Fruit fly (Drosophila melanogaster): ENCODE data around the gene obst-E.

The obst-E gene

DNA sequence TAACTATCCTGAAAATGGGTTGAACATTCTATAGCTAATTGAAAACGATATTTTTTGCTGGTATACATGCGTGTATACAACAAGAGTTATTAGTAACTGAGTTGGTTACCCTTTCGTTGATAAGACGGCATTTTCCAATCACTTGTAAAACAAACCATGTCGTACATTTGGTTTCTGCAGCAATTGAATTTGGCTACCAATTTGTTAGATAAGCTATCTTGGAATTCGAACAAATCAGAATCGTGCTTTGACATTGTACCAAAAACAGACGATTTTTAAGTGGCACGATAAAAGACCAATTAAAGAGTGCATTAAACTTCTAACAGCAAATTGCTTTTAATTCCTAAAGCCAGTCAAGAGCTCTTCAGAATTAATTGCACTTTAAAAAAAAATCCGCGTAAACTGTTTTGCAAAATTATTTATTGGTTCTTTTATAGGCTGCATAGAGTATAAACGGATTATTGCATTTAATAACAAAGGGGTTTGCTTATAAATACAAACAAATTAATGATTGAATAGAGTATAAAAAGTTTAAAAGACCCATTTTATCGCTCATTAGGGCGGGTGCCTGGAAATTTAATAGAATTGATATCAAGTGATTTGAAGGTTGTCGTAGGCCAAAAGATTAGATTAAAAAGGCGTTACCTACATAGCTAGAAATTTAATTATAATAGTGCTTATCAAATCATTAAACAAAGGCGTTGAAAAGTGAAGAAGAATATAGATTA lies 25.0 kb upstream of the obst-E start (continued):
- TF ChIP-seq dm (GFP tag; optimal IDR thresholded peaks at IDR 0.05): no peak

- TF ChIP-seq cad (GFP tag; optimal IDR thresholded peaks at IDR 0.05) (peak; percentile 54), tio (GFP tag; optimal IDR thresholded peaks at IDR 0.05) (no peak), zen (tag; optimal IDR thresholded peaks at IDR 0.05) (peak; percentile 46), CG4617 (GFP tag; optimal IDR thresholded peaks at IDR 0.05; ENCODE audit: borderline replicate concordance) (no peak), vnd (GFP tag; IDR thresholded peaks at IDR 0.05; ENCODE audit: partially characterized antibody) (no peak), CG17802 (tag; optimal IDR thresholded peaks at IDR 0.05) (no peak), chn (GFP tag; optimal IDR thresholded peaks at IDR 0.05) (no peak), tll (GFP tag; optimal IDR thresholded peaks at IDR 0.05) (peak in 1 of 2 experiments; percentile 59), CG15479 (GFP tag; optimal IDR thresholded peaks at IDR 0.05) (peak; percentile 15), Sry-β (GFP tag; optimal IDR thresholded peaks at IDR 0.05) (no peak), CG6683 (GFP tag; optimal IDR thresholded peaks at IDR 0.05) (no peak), HLHmδ (GFP tag; optimal IDR thresholded peaks at IDR 0.05) (no peak), jumu (GFP tag; optimal IDR thresholded peaks at IDR 0.05) (no peak), CG2202 (tag; optimal IDR thresholded peaks at IDR 0.05) (no peak), Ets65A (GFP tag) (peak; percentile 29), twi (tag; optimal IDR thresholded peaks at IDR 0.05) (peak; percentile 79), CG9437 (GFP tag; optimal IDR thresholded peaks at IDR 0.05) (no peak), ato (GFP tag; IDR thresholded peaks at IDR 0.05; ENCODE audit: partially characterized antibody) (no peak), Atf-2 (GFP tag; optimal IDR thresholded peaks at IDR 0.05) (no peak)
Observed at dm6 chr2L:5789268-5789667, 23.3 kb upstream of the obst-E start.

dm6 chr2L:5783731-5784130 lies 17.8 kb upstream of the obst-E start, which contains the start of gene CG31913:
CG31913 (plus strand) TSS chr2L:5784031.
- TF ChIP-seq Ssrp (tag; optimal IDR thresholded peaks at IDR 0.05): no peak
- TF ChIP-seq sr (GFP tag; IDR thresholded peaks at IDR 0.05): no peak
- no peak for TF ChIP-seq emc (GFP tag; optimal IDR thresholded peaks at IDR 0.05)
- no peak for TF ChIP-seq CG6175 (GFP tag; IDR thresholded peaks at IDR 0.05)
- no peak for TF ChIP-seq CG8924 (tag; optimal IDR thresholded peaks at IDR 0.05)
- TF ChIP-seq CG18011 (GFP tag; optimal IDR thresholded peaks at IDR 0.05): no peak
- TF ChIP-seq zen2 (GFP tag; IDR thresholded peaks at IDR 0.05; ENCODE audit: partially characterized antibody): no peak
- TF ChIP-seq Sox102F (GFP tag; optimal IDR thresholded peaks at IDR 0.05): no peak
- TF ChIP-seq fd96Cb (tag; optimal IDR thresholded peaks at IDR 0.05): no peak
- no peak for TF ChIP-seq phol (tag; optimal IDR thresholded peaks at IDR 0.05)
- no peak for TF ChIP-seq Lpt (GFP tag; optimal IDR thresholded peaks at IDR 0.05)

DNA sequence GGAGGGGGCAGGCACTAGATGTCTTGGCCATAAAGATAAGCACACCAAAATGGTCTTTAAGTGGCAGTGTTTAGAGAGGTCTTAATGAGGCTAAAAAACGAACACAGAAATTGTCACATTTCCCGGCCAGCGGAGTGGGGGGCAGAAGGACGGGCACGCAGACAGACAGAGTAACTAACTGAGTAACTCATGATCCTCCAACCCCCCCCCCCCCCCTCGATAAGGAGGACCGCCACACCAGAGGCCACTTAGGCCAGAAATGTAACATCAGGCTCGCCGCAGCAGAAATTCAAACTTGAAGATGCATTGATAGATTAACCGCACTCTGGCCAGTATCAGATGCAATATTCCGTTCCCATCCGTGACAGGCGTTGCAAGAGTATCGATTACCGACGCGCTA lies 16.9 kb upstream of the obst-E start:
- 0 out of 3 replicates have a peak, but pooled peaks have one; percentile 43 for TF ChIP-seq hb (GFP tag; IDR thresholded peaks at IDR 0.05; ENCODE audit: partially characterized antibody)
- TF ChIP-seq CG11398 (GFP tag; optimal IDR thresholded peaks at IDR 0.05): no peak
- peak; percentile 23 for TF ChIP-seq CG18599 (GFP tag; optimal IDR thresholded peaks at IDR 0.05)
- TF ChIP-seq Ets65A (GFP tag): peak; percentile 68
- peak; percentile 64 for TF ChIP-seq crol (GFP tag; IDR thresholded peaks at IDR 0.05)
- peak; percentile 23 for TF ChIP-seq sug (tag; optimal IDR thresholded peaks at IDR 0.05)
- no peak for TF ChIP-seq sd (tag; optimal IDR thresholded peaks at IDR 0.05)
- peak; percentile 59 for TF ChIP-seq Hr39 (optimal IDR thresholded peaks at IDR 0.05)

Data from whole organism, embryonic.